Fruit fly (Drosophila melanogaster): Measurements from ENCODE around the gene CG33290.
A peak's percentile ranks its signal among the peaks of the same experiment; 100 is the strongest.

The CG33290 gene

dm6 chr3L:21496865-21497634 lies 45.1 kb upstream of the CG33290 start, which contains the start of gene Hr78 (continued):
- TF ChIP-seq CG13775 (GFP tag; optimal IDR thresholded peaks at IDR 0.05) (peak; percentile 82), sisA (GFP tag; IDR thresholded peaks at IDR 0.05) (peak; percentile 31; the same call in 1 of the 2 replicates), Six4 (GFP tag; optimal IDR thresholded peaks at IDR 0.05) (peak; percentile 74), salm (tag; optimal IDR thresholded peaks at IDR 0.05) (peak; percentile 84), Ets97D (GFP tag; optimal IDR thresholded peaks at IDR 0.05) (peak; percentile 63), Opbp (GFP tag; IDR thresholded peaks at IDR 0.05; ENCODE audit: partially characterized antibody) (0 out of 3 replicates have a peak, but pooled peaks have one; percentile 48), pnt (GFP tag; optimal IDR thresholded peaks at IDR 0.05) (no peak), Spps (tag; optimal IDR thresholded peaks at IDR 0.05) (peak; percentile 59), Dref (GFP tag; IDR thresholded peaks at IDR 0.05) (no peak), Poxn (GFP tag; IDR thresholded peaks at IDR 0.05) (no peak), pzg (GFP tag; optimal IDR thresholded peaks at IDR 0.05) (peak; percentile 63), Hr51 (GFP tag; optimal IDR thresholded peaks at IDR 0.05) (peak in 1 of 2 experiments; percentile 92), HmgZ (tag; optimal IDR thresholded peaks at IDR 0.05) (peak; percentile 22), ato (GFP tag; IDR thresholded peaks at IDR 0.05; ENCODE audit: partially characterized antibody) (no peak), wor (GFP tag; IDR thresholded peaks at IDR 0.05) (no peak), Dip2 (GFP tag; IDR thresholded peaks at IDR 0.05) (no peak), Sry-β (GFP tag; optimal IDR thresholded peaks at IDR 0.05) (no peak), NC2α (GFP tag; optimal IDR thresholded peaks at IDR 0.05) (no peak), ftz-f1 (GFP tag; optimal IDR thresholded peaks at IDR 0.05) (peak; percentile 50), CG32772 (GFP tag; IDR thresholded peaks at IDR 0.05) (no peak), Dll (GFP tag; IDR thresholded peaks at IDR 0.05; ENCODE audit: partially characterized antibody) (no peak), CG32767 (GFP tag; IDR thresholded peaks at IDR 0.05) (peak; percentile 69), kah (GFP tag; optimal IDR thresholded peaks at IDR 0.05) (peak; percentile 97), bsh (GFP tag; optimal IDR thresholded peaks at IDR 0.05) (peak; percentile 80 to 81), knrl (GFP tag; IDR thresholded peaks at IDR 0.05; ENCODE audit: partially characterized antibody) (no peak), B-H2 (GFP tag; optimal IDR thresholded peaks at IDR 0.05) (peak; percentile 68), esg (GFP tag; conservative IDR thresholded peaks at IDR 0.05) (peak; percentile 40; the same call in 1 of the 2 replicates), sc (optimal IDR thresholded peaks at IDR 0.05) (no peak), sc (GFP tag; optimal IDR thresholded peaks at IDR 0.05) (peak; percentile 65), CG1603 (tag; optimal IDR thresholded peaks at IDR 0.05) (peak; percentile 41), CG6813 (GFP tag; optimal IDR thresholded peaks at IDR 0.05) (peak; percentile 85), sug (tag; optimal IDR thresholded peaks at IDR 0.05) (peak; percentile 52), croc (GFP tag; conservative IDR thresholded peaks at IDR 0.05) (peak; percentile 70), CG9727 (GFP tag; optimal IDR thresholded peaks at IDR 0.05) (peak; percentile 83), Doc3 (GFP tag; IDR thresholded peaks at IDR 0.05; ENCODE audit: partially characterized antibody) (no peak), CG13624 (GFP tag; optimal IDR thresholded peaks at IDR 0.05) (no peak), CG12071 (GFP tag; optimal IDR thresholded peaks at IDR 0.05) (peak; percentile 18), Hmx (GFP tag; optimal IDR thresholded peaks at IDR 0.05) (no peak), psq (GFP tag; optimal IDR thresholded peaks at IDR 0.05) (peak; percentile 32), gro (GFP tag; optimal IDR thresholded peaks at IDR 0.05) (no peak), ems (GFP tag; optimal IDR thresholded peaks at IDR 0.05) (no peak), gce (GFP tag; IDR thresholded peaks at IDR 0.05) (0 out of 3 replicates have a peak, but pooled peaks have one; percentile 48), org-1 (GFP tag; optimal IDR thresholded peaks at IDR 0.05) (peak; percentile 64), CG6791 (GFP tag; IDR thresholded peaks at IDR 0.05; ENCODE audit: partially characterized antibody) (no peak), Xrp1 (GFP tag; IDR thresholded peaks at IDR 0.05) (peak; percentile 81), pros (GFP tag; optimal IDR thresholded peaks at IDR 0.05) (no peak), CG11456 (GFP tag; IDR thresholded peaks at IDR 0.05) (peak; percentile 62; the same call in 1 of the 3 replicates), Chrac-16 (GFP tag; optimal IDR thresholded peaks at IDR 0.05) (peak; percentile 58), bab2 (GFP tag; optimal IDR thresholded peaks at IDR 0.05) (no peak)

Data from whole organism, embryonic.